Worm (Caenorhabditis elegans) whole organism, mixed stage, embryonic: ENCODE measurements around the gene cank-26.

Experiments used
- M03D4.4 ChIP-seq: sonication (generic microtip); optimal IDR thresholded peaks from 2 replicates; lab custom pipeline; 2017; ENCODE audit warnings: mild to moderate bottlenecking, missing genetic modification characterization, missing compliant biosample characterization
- bed-3 ChIP-seq: fragments of 200-800 bp; sonication (Bioruptor generic); optimal IDR thresholded peaks from 3 replicates; lab custom pipeline; 2018; ENCODE audit warnings: mild to moderate bottlenecking, missing genetic modification characterization, moderate library complexity, missing compliant biosample characterization
- blmp-1 ChIP-seq: fragments of 150-350 bp; optimal IDR thresholded peaks from 2 replicates; lab custom pipeline; 2014; ENCODE audit warnings: missing biosample characterization, missing genetic modification characterization
- ceh-39 ChIP-seq: fragments of 150-350 bp; optimal IDR thresholded peaks from 2 replicates; lab custom pipeline; 2014; ENCODE audit warnings: missing biosample characterization, missing genetic modification characterization
- ceh-43 ChIP-seq: fragments of 200-800 bp; sonication (Bioruptor generic); optimal IDR thresholded peaks from 2 replicates; lab custom pipeline; 2018; ENCODE audit warnings: mild to moderate bottlenecking, missing genetic modification characterization, moderate library complexity, missing compliant biosample characterization
- ceh-83 ChIP-seq: fragments of 200-800 bp; sonication (Bioruptor generic); optimal IDR thresholded peaks from 2 replicates; lab custom pipeline; 2018; ENCODE audit warnings: mild to moderate bottlenecking, missing genetic modification characterization, missing compliant biosample characterization
- ces-1 ChIP-seq: fragments of 150-350 bp; optimal IDR thresholded peaks from 2 replicates; lab custom pipeline; 2014; ENCODE audit warnings: missing biosample characterization, missing genetic modification reagents, missing genetic modification characterization
- drap-1 ChIP-seq: fragments of 200-800 bp; sonication (Bioruptor generic); optimal IDR thresholded peaks from 3 replicates; lab custom pipeline; 2018; ENCODE audit warnings: mild to moderate bottlenecking, missing genetic modification characterization, missing compliant biosample characterization
- elt-1 ChIP-seq: sonication (generic microtip); optimal IDR thresholded peaks from 2 replicates; lab custom pipeline; 2017; ENCODE audit warnings: missing genetic modification characterization, mild to moderate bottlenecking, missing compliant biosample characterization, antibody characterized with exemption, moderate library complexity, borderline replicate concordance; ENCODE audit not compliant: insufficient read depth
- elt-3 ChIP-seq: fragments of 150-350 bp; optimal IDR thresholded peaks from 2 replicates; lab custom pipeline; 2014; ENCODE audit warnings: missing biosample characterization, missing genetic modification characterization
- flh-1 ChIP-seq: fragments of 200-800 bp; sonication (Bioruptor generic); optimal IDR thresholded peaks from 2 replicates; lab custom pipeline; 2018; ENCODE audit warnings: mild to moderate bottlenecking, missing genetic modification characterization, moderate library complexity, missing compliant biosample characterization
- ham-2 ChIP-seq: fragments of 200-800 bp; sonication (Bioruptor generic); optimal IDR thresholded peaks from 2 replicates; lab custom pipeline; 2018; ENCODE audit warnings: mild to moderate bottlenecking, missing genetic modification characterization, missing compliant biosample characterization
- hlh-1 ChIP-seq: fragments of 150-350 bp; optimal IDR thresholded peaks from 2 replicates; lab custom pipeline; 2014; ENCODE audit warnings: missing biosample characterization, missing genetic modification reagents, missing genetic modification characterization
- lin-13 ChIP-seq: fragments of 150-350 bp; optimal IDR thresholded peaks from 2 replicates; lab custom pipeline; 2014; ENCODE audit warnings: missing biosample characterization, missing genetic modification characterization
- lin-32 ChIP-seq: fragments of 200-800 bp; sonication (Bioruptor generic); optimal IDR thresholded peaks from 2 replicates; lab custom pipeline; 2018; ENCODE audit warnings: mild to moderate bottlenecking, missing genetic modification characterization, missing compliant biosample characterization
- mab-5 ChIP-seq: fragments of 150-350 bp; optimal IDR thresholded peaks from 2 replicates; lab custom pipeline; 2014; ENCODE audit warnings: missing biosample characterization, missing genetic modification characterization
- mls-2 ChIP-seq: sonication (generic microtip); optimal IDR thresholded peaks from 2 replicates; lab custom pipeline; 2016; ENCODE audit warnings: mild to moderate bottlenecking, missing genetic modification characterization, moderate library complexity, missing compliant biosample characterization
- nhr-12 ChIP-seq: fragments of 150-350 bp; optimal IDR thresholded peaks from 2 replicates; lab custom pipeline; 2014; ENCODE audit warnings: missing biosample characterization, missing genetic modification characterization
- nhr-2 ChIP-seq: fragments of 150-350 bp; optimal IDR thresholded peaks from 2 replicates; lab custom pipeline; 2014; ENCODE audit warnings: missing biosample characterization, missing genetic modification characterization
- nhr-28 ChIP-seq: fragments of 150-350 bp; optimal IDR thresholded peaks from 2 replicates; lab custom pipeline; 2014; ENCODE audit warnings: missing biosample characterization, missing genetic modification characterization
- nhr-76 ChIP-seq: sonication (generic microtip); optimal IDR thresholded peaks from 2 replicates; lab custom pipeline; 2017; ENCODE audit warnings: missing biosample characterization, missing genetic modification characterization
- pha-4 ChIP-seq: fragments of 150-350 bp; optimal IDR thresholded peaks from 2 replicates; lab custom pipeline; 2018; ENCODE audit warnings: missing biosample characterization, missing genetic modification reagents, missing genetic modification characterization
- snpc-4 ChIP-seq: fragments of 150-350 bp; optimal IDR thresholded peaks from 2 replicates; lab custom pipeline; 2014; ENCODE audit warnings: missing biosample characterization, missing genetic modification characterization
- sptf-1 ChIP-seq: sonication (generic microtip); optimal IDR thresholded peaks from 2 replicates; lab custom pipeline; 2017; ENCODE audit warnings: mild to moderate bottlenecking, missing genetic modification characterization, moderate library complexity, missing compliant biosample characterization
- tbx-8 ChIP-seq: fragments of 200-800 bp; sonication (Bioruptor generic); optimal IDR thresholded peaks from 2 replicates; lab custom pipeline; 2018; ENCODE audit warnings: mild to moderate bottlenecking, missing genetic modification characterization, moderate library complexity, missing compliant biosample characterization
- unc-120 ChIP-seq: sonication (generic microtip); optimal IDR thresholded peaks from 2 replicates; lab custom pipeline; 2017; ENCODE audit warnings: missing genetic modification characterization, missing compliant biosample characterization; ENCODE audit not compliant: poor library complexity, severe bottlenecking
- unc-39 ChIP-seq: fragments of 150-350 bp; optimal IDR thresholded peaks from 2 replicates; lab custom pipeline; 2014; ENCODE audit warnings: missing biosample characterization, missing genetic modification characterization
- zip-8 ChIP-seq: fragments of 150-350 bp; optimal IDR thresholded peaks from 2 replicates; lab custom pipeline; 2014; ENCODE audit warnings: missing biosample characterization, missing genetic modification characterization
- ztf-11 ChIP-seq: fragments of 150-350 bp; optimal IDR thresholded peaks from 2 replicates; lab custom pipeline; 2014; ENCODE audit warnings: missing biosample characterization, missing genetic modification characterization

Gene cank-26

DNA sequence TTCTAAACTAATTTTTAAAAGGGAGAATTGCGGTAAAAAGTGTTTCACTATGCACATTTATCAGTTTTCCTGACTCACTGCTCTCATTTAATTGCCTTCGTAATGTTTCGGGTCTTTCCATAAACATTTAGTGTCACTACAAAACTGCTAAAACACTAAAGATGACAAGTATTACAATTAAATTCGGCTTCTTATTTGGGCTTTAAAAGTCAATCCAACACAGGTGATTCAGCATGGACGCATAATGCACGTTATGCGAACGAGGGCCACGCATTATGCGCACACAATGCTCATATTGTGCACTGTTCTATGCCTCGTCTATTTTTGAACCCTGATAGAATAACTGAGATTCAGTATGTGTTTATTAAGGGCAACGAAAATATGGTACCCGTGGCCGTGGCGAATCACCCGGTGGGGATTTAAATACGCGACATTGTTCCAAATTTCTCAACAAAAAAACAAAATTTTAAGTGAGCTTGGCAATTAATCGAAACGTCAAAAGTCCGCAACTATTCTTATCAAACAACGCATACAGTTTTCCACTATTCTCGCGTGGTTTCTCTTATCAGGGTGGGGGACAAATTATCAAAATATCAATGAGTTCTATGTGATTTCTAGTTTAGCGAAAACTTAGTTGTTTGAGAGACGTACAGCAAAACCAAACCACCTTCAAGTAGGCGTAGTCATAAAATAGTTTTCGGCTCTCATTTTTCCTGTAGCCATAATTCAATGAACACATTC lies 14.9 kb upstream of the cank-26 start, which contains the start of gene Y14H12A.2:
Gene Y14H12A.2, minus strand, starts transcription at position 51 of the 741 bp plus-strand sequence.
- no peak for TF ChIP-seq blmp-1 (tag; lab: Kevin White, UChicago)
- TF ChIP-seq, all 35 proteins: peak for 0

DNA sequence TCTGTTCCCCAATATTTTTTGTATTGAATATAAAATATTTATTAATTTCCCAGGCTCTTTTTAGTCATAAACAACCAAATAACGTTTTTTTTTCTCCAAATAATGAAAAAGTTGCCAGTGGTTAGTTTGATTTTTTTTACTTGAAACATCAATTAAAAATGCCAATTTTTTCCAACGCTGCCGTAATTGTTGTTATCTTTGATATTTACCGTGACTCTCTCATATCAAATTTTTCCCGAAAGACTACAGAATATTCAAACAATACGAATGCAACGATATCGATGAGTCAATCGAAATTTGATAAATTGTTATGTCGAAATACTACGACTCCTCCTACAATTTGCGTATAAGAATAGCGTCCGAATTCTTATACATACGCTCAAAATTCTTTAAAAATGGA lies 12.0 kb upstream of the cank-26 start, which contains the start of gene K10G6.5:
Gene K10G6.5, plus strand, starts transcription at position 345 of the 400 bp plus-strand sequence.
- TF ChIP-seq M03D4.4 (tag; lab: Kevin White, UChicago) (no peak), flh-1 (GFP tag; lab: Kevin White, UChicago) (no peak), ces-1 (GFP tag; lab: Kevin White, UChicago) (no peak), lin-32 (GFP tag; lab: Kevin White, UChicago) (no peak), lin-13 (tag; lab: Kevin White, UChicago) (no peak), snpc-4 (tag; lab: Kevin White, UChicago) (no peak), ham-2 (GFP tag; lab: Kevin White, UChicago) (no peak), nhr-76 (tag; lab: Kevin White, UChicago) (no peak), zip-8 (tag; lab: Kevin White, UChicago) (no peak), ceh-39 (no peak), sptf-1 (tag; lab: Kevin White, UChicago) (no peak), tbx-8 (GFP tag; lab: Kevin White, UChicago) (no peak), nhr-12 (no peak), mls-2 (tag; lab: Kevin White, UChicago) (no peak)

DNA sequence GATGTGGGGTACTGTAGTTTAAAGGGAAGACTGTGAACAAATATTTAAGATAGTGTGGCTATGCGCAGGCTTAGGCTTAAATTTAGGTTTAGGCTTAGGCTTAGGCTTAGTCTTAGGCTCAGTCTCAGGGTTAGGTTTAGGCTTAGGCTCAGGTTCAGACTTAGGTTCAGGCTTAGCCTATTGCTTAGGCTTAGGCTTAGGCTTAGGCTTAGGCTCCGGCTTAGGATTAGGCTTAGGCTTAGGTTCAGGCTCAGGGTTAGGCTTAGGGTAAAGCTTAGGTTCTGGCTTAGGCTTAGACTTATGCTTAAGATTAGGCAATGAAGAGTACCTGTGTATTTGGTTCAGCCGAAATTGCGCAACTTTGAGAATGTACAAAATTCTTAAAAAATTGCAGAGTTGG lies 9.4 kb upstream of the cank-26 start:
- TF ChIP-seq zip-8 (tag; lab: Kevin White, UChicago) (peak; percentile 4), elt-1 (no peak), ceh-39 (no peak), unc-39 (tag; lab: Kevin White, UChicago) (no peak)

DNA sequence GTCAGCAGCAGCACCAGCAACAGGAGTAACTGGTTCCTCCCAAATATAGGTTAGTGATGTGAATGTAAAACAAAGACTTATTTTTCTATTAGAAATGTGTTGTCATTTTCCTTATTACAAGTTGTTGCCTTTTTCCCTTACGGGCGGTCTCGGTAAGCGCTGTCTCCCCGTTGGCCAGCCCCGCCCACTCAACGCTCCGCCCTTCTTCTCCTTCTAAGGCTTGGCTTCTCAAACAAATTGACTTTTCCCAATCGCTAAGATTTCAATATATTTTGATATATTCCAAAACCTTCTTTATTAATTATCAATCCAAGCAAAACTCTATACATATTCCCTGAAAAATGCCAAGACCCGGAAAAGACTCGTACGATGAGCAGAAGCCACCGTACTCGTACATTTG lies 7.4 kb upstream of the cank-26 start, which contains the start of gene lin-31:
Gene lin-31, plus strand, starts transcription at position 237 of the 400 bp plus-strand sequence.
- TF ChIP-seq bed-3 (GFP tag; lab: Kevin White, UChicago): no peak
- no peak for TF ChIP-seq snpc-4 (tag; lab: Kevin White, UChicago)
- no peak for TF ChIP-seq mls-2 (tag; lab: Kevin White, UChicago)
- TF ChIP-seq nhr-2 (tag; lab: Kevin White, UChicago): no peak
- TF ChIP-seq elt-1: no peak
- no peak for TF ChIP-seq nhr-28 (tag; lab: Kevin White, UChicago)
- TF ChIP-seq zip-8 (tag; lab: Kevin White, UChicago): no peak

DNA sequence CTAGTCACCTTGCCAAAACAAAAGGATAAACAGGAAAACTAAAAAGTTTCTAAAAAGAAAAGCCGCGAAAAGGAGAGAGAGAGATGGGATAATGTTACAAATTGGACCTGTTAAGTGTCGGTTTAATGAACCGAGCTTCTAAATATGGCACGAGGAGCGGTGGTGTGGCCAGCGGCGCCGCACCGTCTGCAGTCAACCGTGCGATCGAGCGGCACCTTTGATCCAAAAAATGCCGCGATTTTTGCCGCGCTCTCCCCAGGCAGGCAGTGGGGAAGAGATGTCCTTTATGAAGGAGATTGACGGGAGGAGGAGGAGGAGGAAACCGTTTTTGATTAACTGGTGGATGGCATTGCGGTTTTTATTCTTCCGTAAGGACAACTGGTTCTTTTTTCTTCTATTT lies 5.5 kb upstream of the cank-26 start:
- TF ChIP-seq ztf-11 (tag; lab: Kevin White, UChicago): no peak
- TF ChIP-seq snpc-4 (tag; lab: Kevin White, UChicago): no peak
- no peak for TF ChIP-seq lin-32 (GFP tag; lab: Kevin White, UChicago)
- TF ChIP-seq unc-120 (tag; lab: Kevin White, UChicago): no peak
- no peak for TF ChIP-seq zip-8 (tag; lab: Kevin White, UChicago)

DNA sequence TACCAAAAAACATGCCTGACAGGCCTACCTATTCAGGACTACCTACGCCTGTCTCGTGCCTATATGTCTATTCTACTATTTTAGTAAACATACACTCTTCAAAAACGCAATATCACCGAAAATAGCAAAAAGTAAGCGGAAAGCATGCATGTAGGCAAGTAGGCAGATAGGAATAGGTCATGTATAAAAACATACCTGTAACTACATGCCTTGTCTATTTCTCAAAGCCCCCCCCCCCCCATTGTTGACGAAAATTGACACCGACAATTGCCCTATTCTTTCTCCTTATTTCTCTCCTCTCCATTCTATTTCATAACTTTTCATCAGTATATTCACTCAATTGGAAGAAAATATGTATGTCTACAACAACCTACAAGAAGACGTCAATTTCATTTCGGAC lies 3.3 kb upstream of the cank-26 start:
- TF ChIP-seq snpc-4 (tag; lab: Kevin White, UChicago): no peak

- no peak for TF ChIP-seq blmp-1 (tag; lab: Kevin White, UChicago)
- no peak for TF ChIP-seq unc-39 (tag; lab: Kevin White, UChicago)
- TF ChIP-seq ceh-83 (GFP tag; lab: Kevin White, UChicago): no peak
- TF ChIP-seq ceh-43 (GFP tag; lab: Kevin White, UChicago): no peak
- no peak for TF ChIP-seq pha-4 (tag; lab: Kevin White, UChicago)
- no peak for TF ChIP-seq mab-5
- TF ChIP-seq elt-3: no peak
- TF ChIP-seq hlh-1: no peak
- no peak for TF ChIP-seq drap-1 (GFP tag; lab: Kevin White, UChicago)
- TF ChIP-seq lin-13 (tag; lab: Kevin White, UChicago): no peak
- TF ChIP-seq, all 35 proteins: peak for 0
Observed at ce11 chrII:3975942-3976341, 1.1 kb upstream of the cank-26 start, which contains the start of gene dos-2. Gene dos-2 (plus strand): TSS chrII:3976242.
